Fruit fly (Drosophila melanogaster): ENCODE data around the gene CG32579.

CG32579 gene

DNA sequence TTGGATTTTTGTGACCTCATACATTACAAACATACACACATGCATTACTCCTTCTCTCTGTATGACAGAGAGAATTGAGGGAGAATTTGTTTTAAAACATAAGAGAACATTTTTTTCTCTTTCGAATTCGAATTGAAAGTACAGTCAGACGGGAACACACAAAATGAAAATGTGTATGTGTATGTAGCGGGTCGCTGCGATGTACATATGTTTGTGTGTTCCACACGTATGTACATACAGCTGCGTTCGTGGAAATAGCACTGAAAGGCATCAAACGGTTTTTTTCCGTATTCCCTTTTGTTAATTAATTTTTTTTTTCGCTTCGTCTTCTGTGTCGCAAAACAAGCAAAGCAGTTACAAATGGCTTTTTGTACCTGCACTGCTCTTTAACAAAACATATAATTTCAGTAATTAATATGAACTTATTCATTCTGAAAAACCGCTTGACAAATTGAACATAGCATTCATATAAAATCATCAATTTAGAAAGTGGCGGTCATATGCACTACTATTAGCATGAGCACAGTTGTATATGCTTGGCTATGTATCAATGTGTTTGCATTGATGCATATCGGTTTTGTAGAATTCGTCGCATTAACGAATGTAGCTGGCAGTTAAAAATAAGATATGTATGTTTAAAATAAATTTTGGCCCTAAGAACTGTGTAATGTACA is 9.7 kb downstream of the CG32579 start (continued):
- TF ChIP-seq Atf3 (GFP tag; optimal IDR thresholded peaks at IDR 0.05) (peak; percentile 90), Hr3 (GFP tag; optimal IDR thresholded peaks at IDR 0.05) (peak; percentile 90), CG13123 (GFP tag; optimal IDR thresholded peaks at IDR 0.05) (peak; percentile 88), Six4 (GFP tag; optimal IDR thresholded peaks at IDR 0.05) (peak; percentile 92), Adf1 (GFP tag; IDR thresholded peaks at IDR 0.05) (peak; percentile 57), mirr (GFP tag; optimal IDR thresholded peaks at IDR 0.05) (peak; percentile 96), CkIIα-i1 (GFP tag; IDR thresholded peaks at IDR 0.05) (no peak), CG10274 (GFP tag; optimal IDR thresholded peaks at IDR 0.05) (peak; percentile 89), CG8924 (tag; optimal IDR thresholded peaks at IDR 0.05) (peak; percentile 98), Fer3 (tag; optimal IDR thresholded peaks at IDR 0.05) (peak; percentile 96), ssp (GFP tag; IDR thresholded peaks at IDR 0.05) (peak; percentile 80), caup (GFP tag; optimal IDR thresholded peaks at IDR 0.05; ENCODE audit: severe bottlenecking) (peak; percentile 95), CG14441 (GFP tag; IDR thresholded peaks at IDR 0.05) (peak; percentile 92), CG4707 (GFP tag; optimal IDR thresholded peaks at IDR 0.05) (peak; percentile 88), pzg (GFP tag; optimal IDR thresholded peaks at IDR 0.05) (peak; percentile 19), Taf1 (GFP tag; IDR thresholded peaks at IDR 0.05) (peak; percentile 81), odd (GFP tag; optimal IDR thresholded peaks at IDR 0.05) (peak; percentile 97), CG4854 (GFP tag; optimal IDR thresholded peaks at IDR 0.05) (peak; percentile 93), maf-S (GFP tag; optimal IDR thresholded peaks at IDR 0.05) (peak; percentile 92), inv (GFP tag; IDR thresholded peaks at IDR 0.05; ENCODE audit: partially characterized antibody) (no peak), gsb-n (tag; optimal IDR thresholded peaks at IDR 0.05) (peak; percentile 94), Chrac-16 (GFP tag; optimal IDR thresholded peaks at IDR 0.05) (peak; percentile 91), zen (tag; optimal IDR thresholded peaks at IDR 0.05) (peak; percentile 94), gem (tag; optimal IDR thresholded peaks at IDR 0.05) (peak; percentile 98), HmgD (GFP tag; optimal IDR thresholded peaks at IDR 0.05) (peak; percentile 88), Dfd (GFP tag; optimal IDR thresholded peaks at IDR 0.05) (no peak), CG2202 (tag; optimal IDR thresholded peaks at IDR 0.05) (peak; percentile 94), CG3163 (GFP tag; optimal IDR thresholded peaks at IDR 0.05) (peak; percentile 98), CG2712 (tag; optimal IDR thresholded peaks at IDR 0.05) (peak; percentile 98), CG9932 (GFP tag; IDR thresholded peaks at IDR 0.05) (peak; percentile 88), CG6254 (GFP tag; optimal IDR thresholded peaks at IDR 0.05) (peak; percentile 91), B-H1 (GFP tag; IDR thresholded peaks at IDR 0.05) (peak; percentile 86), CG33557 (GFP tag; optimal IDR thresholded peaks at IDR 0.05) (peak; percentile 96), CG18011 (GFP tag; optimal IDR thresholded peaks at IDR 0.05) (peak; percentile 86), crc (GFP tag; optimal IDR thresholded peaks at IDR 0.05) (peak; percentile 96), CG34422 (GFP tag; IDR thresholded peaks at IDR 0.05) (peak; percentile 91), CG1529 (GFP tag; optimal IDR thresholded peaks at IDR 0.05) (peak; percentile 95), Lpt (GFP tag; optimal IDR thresholded peaks at IDR 0.05) (no peak), CG15269 (tag; optimal IDR thresholded peaks at IDR 0.05) (peak; percentile 97), HLH4C (GFP tag; IDR thresholded peaks at IDR 0.05; ENCODE audit: partially characterized antibody) (no peak), CG11723 (GFP tag; optimal IDR thresholded peaks at IDR 0.05) (peak; percentile 94), CG3847 (GFP tag; IDR thresholded peaks at IDR 0.05) (peak; percentile 93), CG14667 (GFP tag; IDR thresholded peaks at IDR 0.05) (peak; percentile 85), CG2678 (tag; optimal IDR thresholded peaks at IDR 0.05) (peak; percentile 99), CG1024 (GFP tag; IDR thresholded peaks at IDR 0.05) (peak; percentile 61), CG4282 (GFP tag; optimal IDR thresholded peaks at IDR 0.05) (peak; percentile 70), CG10979 (tag; optimal IDR thresholded peaks at IDR 0.05) (peak; percentile 97), ato (GFP tag; IDR thresholded peaks at IDR 0.05; ENCODE audit: partially characterized antibody) (no peak), usp (GFP tag; optimal IDR thresholded peaks at IDR 0.05) (no peak), sim (GFP tag; IDR thresholded peaks at IDR 0.05) (peak; percentile 80; the same call in 1 of the 2 replicates)
